Worm (Caenorhabditis elegans): ENCODE results near the gene H05C05.2.

Gene H05C05.2

DNA sequence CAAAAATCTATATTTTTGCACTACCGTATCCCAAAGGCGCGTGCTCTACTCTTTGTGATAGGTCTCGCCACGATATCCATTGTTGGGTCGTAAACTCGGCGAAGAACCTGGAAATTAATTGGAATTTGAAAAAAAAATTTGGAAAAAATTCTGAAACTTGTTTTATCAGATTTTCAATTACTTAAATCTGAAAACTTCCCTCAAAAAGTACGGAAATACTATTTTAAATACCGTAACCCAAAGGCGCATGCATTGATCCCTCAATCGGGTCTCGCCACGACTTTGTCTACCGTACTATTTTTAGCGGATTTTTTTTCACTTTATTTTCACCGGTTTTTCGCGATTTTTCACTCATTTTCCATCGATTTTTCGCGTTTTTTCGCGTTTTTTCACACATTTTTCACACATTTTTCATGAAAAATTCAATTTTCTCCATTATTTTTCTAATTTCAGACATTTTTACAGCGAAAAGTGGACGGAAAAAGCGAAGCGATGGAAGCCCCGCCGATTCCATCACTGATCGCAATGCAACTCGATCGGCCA, 18.7 kb downstream of the H05C05.2 start, which contains the start of gene H05C05.1:
H05C05.1 (plus strand) TSS at position 493 of the 543 bp plus-strand sequence.
- TF ChIP-seq sma-3 (GFP tag; optimal IDR thresholded peaks at IDR 0.05) (no peak), gmeb-1 (tag; optimal IDR thresholded peaks at IDR 0.05) (no peak), nhr-10 (tag; optimal IDR thresholded peaks at IDR 0.05) (no peak), nhr-25 (tag; optimal IDR thresholded peaks at IDR 0.05) (no peak), Y55F3AM.14 (GFP tag; optimal IDR thresholded peaks at IDR 0.05) (no peak), nhr-129 (tag; optimal IDR thresholded peaks at IDR 0.05) (no peak)

DNA sequence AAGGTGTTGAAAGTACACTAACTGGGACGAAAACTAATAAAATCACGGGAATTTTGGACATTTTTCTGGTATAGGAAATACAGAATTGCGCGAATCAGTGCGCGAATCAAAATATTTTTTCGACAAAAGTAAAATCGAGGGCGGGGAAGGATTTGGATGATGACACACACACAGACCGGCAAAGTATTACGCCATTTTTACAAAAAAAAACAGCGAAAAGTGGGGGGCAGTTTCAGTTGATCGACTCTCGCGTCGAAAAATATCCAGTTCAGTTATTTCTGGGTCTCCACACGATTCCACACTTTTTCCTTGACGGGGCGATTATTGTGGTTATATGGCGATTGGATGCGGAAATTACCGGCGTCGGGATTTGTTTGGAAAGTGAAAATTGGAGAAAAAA, 19.3 kb downstream of the H05C05.2 start, which contains the start of gene H05C05.4:
H05C05.4 (minus strand) TSS at position 101 of the 400 bp plus-strand sequence.
- TF ChIP-seq alr-1 (tag; optimal IDR thresholded peaks at IDR 0.05) (no peak), ztf-4 (tag; optimal IDR thresholded peaks at IDR 0.05) (no peak), Y55F3AM.14 (GFP tag; optimal IDR thresholded peaks at IDR 0.05) (no peak), mbf-1 (tag; optimal IDR thresholded peaks at IDR 0.05) (no peak), lin-11 (tag; optimal IDR thresholded peaks at IDR 0.05) (no peak), R02D3.7 (tag; optimal IDR thresholded peaks at IDR 0.05) (no peak), ama-1 (optimal IDR thresholded peaks at IDR 0.05) (no peak), fos-1 (tag; optimal IDR thresholded peaks at IDR 0.05) (no peak), ztf-1 (GFP tag; conservative IDR thresholded peaks at IDR 0.05) (no peak), elt-1 (tag; optimal IDR thresholded peaks at IDR 0.05) (no peak), nhr-237 (tag; optimal IDR thresholded peaks at IDR 0.05) (no peak), lin-13 (GFP tag; optimal IDR thresholded peaks at IDR 0.05) (no peak), peb-1 (tag; optimal IDR thresholded peaks at IDR 0.05) (no peak), nhr-77 (tag; optimal IDR thresholded peaks at IDR 0.05) (no peak)

DNA sequence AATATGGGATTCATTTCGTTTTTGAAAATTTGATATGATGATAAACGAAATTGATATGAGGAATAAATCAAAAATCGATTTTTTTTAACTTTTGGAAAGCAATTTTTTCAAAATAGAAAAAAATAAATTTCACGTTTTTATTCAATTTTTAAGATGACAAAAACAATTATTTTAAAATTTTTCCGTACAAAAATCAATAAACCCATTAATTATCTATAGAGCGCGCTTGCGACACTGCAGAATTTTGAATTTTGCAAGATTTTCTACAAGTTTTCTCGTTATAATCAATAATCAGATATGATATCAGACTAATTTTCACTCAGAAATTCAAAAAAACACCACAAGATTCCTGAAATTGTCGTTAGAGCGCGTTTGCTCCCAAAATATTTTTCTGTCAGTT, 21.4 kb downstream of the H05C05.2 start, which contains the start of gene R10F2.6:
R10F2.6 (minus strand) TSS at position 101 of the 400 bp plus-strand sequence.
- no peak for TF ChIP-seq nhr-6 (tag; optimal IDR thresholded peaks at IDR 0.05)

DNA sequence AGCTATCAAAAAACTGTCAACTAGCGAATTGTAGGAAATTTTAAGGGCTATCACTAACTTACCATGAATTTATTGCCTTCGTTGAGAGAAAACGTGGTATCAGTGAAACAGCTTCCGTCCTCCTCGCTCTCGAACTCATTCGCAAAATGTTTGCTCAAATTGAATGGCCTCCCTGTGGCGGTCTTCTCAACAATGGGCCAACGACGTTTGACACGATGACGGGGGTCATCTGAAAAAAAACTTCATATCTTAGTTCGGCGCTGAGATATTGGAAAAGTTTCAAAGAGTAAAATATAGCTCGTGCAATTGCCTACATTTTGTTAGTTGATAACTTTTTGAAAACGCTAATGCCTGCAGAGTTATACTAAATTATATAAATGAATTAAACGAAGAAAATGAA, 23.9 kb downstream of the H05C05.2 start:
- TF ChIP-seq zag-1 (tag; optimal IDR thresholded peaks at IDR 0.05) (no peak), mdl-1 (tag; optimal IDR thresholded peaks at IDR 0.05) (no peak), C34F6.9 (tag; optimal IDR thresholded peaks at IDR 0.05) (no peak), Y55F3AM.14 (GFP tag; optimal IDR thresholded peaks at IDR 0.05) (no peak)

DNA sequence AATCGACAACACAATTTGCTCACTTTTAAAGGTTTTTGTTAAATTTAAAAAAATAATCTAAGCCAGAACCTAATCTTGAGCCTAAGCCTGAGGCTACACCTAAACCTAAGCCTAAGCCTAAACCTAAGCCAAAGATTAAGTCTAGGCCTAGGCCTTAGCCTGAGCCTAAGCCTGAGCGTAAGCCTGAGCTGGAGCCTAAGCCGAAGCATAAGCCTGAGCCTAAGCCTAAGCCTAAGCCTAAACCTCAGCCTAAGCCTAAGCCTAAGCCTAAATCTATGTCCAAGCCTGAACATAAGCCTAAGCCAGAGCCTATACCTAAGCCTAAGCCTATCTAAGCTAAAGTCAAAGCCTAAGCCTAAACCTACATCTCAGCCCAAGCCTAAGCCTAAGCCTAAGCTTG, 27.7 kb downstream of the H05C05.2 start:
- TF ChIP-seq C34F6.9 (tag; optimal IDR thresholded peaks at IDR 0.05) (no peak), mdl-1 (tag; optimal IDR thresholded peaks at IDR 0.05) (no peak), elt-3 (tag; optimal IDR thresholded peaks at IDR 0.05) (no peak), mbf-1 (tag; optimal IDR thresholded peaks at IDR 0.05) (no peak), unc-55 (GFP tag; optimal IDR thresholded peaks at IDR 0.05) (no peak), nhr-10 (tag; optimal IDR thresholded peaks at IDR 0.05) (no peak), nhr-129 (tag; optimal IDR thresholded peaks at IDR 0.05) (no peak), aly-2 (tag; optimal IDR thresholded peaks at IDR 0.05) (no peak), snpc-4 (tag; optimal IDR thresholded peaks at IDR 0.05) (no peak), blmp-1 (tag; optimal IDR thresholded peaks at IDR 0.05; ENCODE audit: insufficient read depth) (no peak), ztf-4 (tag; optimal IDR thresholded peaks at IDR 0.05) (no peak), Y55F3AM.14 (GFP tag; optimal IDR thresholded peaks at IDR 0.05) (no peak), sem-4 (tag; optimal IDR thresholded peaks at IDR 0.05) (no peak), F13H6.1 (tag; optimal IDR thresholded peaks at IDR 0.05) (no peak), lin-39 (tag; optimal IDR thresholded peaks at IDR 0.05) (no peak), R02D3.7 (tag; optimal IDR thresholded peaks at IDR 0.05) (no peak), ceh-16 (tag; optimal IDR thresholded peaks at IDR 0.05) (no peak), lin-13 (GFP tag; optimal IDR thresholded peaks at IDR 0.05) (no peak)

DNA sequence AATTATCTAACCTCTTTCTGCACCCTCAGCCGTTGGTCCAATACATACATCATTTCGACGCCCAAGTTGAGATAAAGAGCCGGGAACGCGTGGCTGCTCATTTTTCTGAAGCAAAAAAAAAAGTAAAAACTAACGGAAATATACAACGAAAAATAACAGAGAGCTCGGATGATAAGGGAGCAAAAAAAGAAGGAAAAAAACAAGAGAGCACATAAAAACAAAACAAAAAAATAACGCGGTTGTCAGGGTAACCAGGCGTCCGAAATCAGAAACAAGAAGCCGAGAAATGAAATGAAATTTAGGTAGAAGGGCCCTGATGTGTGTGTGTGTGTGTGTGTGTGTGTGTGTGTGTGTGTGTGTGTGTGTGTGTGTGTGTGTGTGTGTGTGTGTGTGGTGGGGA, 40.8 kb downstream of the H05C05.2 start, which contains the start of gene R10F2.5:
R10F2.5 (minus strand) TSS at position 101 of the 400 bp plus-strand sequence.
- TF ChIP-seq skn-1 (tag; optimal IDR thresholded peaks at IDR 0.05), result no peak
- no peak for TF ChIP-seq nhr-10 (tag; optimal IDR thresholded peaks at IDR 0.05)
- no peak for TF ChIP-seq elt-1 (tag; optimal IDR thresholded peaks at IDR 0.05)
- no peak for TF ChIP-seq nhr-12 (tag; optimal IDR thresholded peaks at IDR 0.05)
